Fruit fly (Drosophila melanogaster) whole organism, larva: Measurements from ENCODE around the gene CG15059.

ENCODE experiments used
- noc ChIP-seq: fragments of 200-800 bp; sonication (Bioruptor generic); optimal IDR thresholded peaks from 3 replicates; lab custom pipeline; 2019; ENCODE audit warnings: missing biosample characterization, mild to moderate bottlenecking, missing genetic modification characterization, moderate library complexity

CG15059 gene

dm6 chrX:18259417-18259816 lies at the start of gene CG15059:
Gene CG15059, minus strand, starts transcription at chrX:18259517.
- TF ChIP-seq noc (tag; lab: Kevin White, UChicago): no peak

DNA sequence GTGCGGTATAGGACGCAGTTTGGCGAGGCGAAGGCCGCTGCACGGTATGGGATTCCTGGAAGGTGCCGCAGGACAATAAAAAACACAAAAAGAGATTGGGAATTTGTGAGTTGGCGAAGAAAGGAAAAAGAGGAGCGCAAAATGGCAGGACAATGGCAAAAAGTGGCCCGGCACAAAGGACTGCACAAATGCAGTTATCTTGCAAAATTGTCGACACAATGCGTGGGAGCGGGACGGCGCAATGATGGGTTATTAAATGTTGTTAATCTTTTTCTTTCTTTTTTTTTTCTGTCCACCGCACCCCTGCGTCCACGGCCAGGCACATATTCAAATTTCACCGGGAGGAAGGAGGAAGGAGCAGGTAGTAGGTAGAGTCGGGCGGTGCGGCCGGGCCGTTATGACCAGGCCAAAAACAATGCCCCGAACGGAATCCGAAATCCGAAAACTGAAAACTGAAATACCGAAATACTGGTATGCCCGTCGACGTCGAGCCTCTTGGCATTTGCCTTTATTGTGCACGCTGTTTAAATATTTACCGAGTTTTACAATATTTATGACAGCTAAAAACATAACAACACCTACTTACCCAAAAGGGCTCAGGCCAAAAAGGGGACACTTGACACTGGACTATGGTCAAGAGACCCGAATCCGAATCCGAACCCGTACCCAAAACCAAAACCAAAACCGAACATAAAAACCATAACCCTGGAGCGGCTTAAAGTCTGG lies 44.4 kb upstream of the CG15059 start:
- no peak for TF ChIP-seq noc (tag; lab: Kevin White, UChicago)

DNA sequence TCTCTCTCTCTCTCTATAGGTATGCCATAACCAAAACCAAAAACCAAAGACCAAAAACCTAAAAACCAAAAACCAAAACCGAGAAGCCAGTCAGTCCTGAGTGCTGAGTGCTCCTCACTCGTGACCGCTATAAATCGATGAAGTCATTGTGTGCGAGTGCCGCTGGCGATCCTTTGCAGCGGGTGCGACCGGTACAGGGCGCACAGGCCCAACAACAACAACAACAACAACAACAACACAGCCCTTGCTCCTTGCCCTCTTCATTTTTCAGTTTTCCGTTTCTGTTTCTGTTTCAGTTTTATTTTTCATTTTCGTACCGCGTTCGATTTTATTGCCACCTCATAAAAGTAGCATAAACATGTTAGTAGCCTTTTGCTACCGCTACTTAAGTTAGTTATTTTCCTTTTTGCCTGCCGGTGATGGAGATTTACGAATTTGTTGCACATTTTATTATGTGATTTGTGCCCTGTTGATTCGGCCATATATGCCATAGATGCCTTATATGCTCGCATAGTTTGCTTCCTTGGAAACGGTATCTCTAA lies 41.5 kb upstream of the CG15059 start:
- no peak for TF ChIP-seq noc (tag; lab: Kevin White, UChicago)

DNA sequence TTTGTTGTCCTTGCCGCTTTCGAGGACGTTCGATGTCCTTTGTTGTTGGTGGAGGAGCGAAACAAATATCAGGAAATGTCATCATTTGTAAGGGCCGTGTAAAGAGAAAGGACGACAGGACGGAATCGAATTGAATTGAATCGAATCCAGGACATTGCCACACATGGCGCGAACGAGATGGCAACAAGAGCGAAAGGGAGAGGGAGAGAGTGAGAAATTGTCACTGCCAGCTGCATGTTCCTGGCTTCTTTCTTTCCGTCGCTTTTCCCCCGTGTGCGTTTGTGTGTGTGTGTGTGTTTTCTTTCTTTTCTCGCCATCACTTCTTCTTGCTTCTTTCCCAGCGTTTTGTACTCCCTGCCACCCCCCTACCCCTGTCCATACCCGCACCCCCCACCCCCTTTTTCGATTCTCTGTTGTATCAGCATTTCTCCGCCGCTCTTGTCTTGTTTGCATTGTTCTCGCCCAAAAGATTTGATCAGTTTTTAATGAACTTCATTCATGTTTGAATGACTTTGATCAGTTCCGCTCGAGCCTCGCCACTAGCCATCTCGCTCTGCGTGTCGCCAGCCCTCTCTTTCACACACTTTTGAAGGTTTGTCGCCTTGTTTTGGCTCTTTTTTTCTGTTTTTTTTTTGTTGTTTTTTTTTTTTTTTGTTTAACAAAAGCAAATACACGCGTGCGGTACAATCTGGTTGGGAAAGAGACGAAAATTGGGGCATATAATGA lies 38.8 kb upstream of the CG15059 start:
- TF ChIP-seq noc (tag; lab: Kevin White, UChicago): no peak

dm6 chrX:18294031-18294430 lies 34.7 kb upstream of the CG15059 start:
- TF ChIP-seq noc (tag; lab: Kevin White, UChicago): peak; percentile 29

DNA sequence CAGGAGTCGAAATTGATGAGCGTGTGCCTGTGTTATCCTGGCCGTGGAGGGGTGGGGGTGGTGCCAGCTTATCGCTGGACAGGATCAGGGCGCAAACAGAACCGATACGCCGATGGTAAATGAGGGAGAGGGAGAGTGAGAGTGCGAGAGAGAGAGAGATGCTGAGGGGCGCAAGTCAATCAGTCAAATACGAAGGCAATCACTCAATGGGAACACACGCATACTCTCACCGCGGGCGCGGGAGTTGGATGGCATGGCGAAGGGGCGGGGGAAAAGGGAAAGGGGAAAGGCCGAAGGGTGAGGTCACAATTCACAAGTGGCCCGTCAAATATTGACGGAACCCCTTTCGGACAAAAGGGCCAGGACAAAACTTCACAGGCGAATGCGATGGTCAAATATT lies 29.3 kb upstream of the CG15059 start:
- TF ChIP-seq noc (tag; lab: Kevin White, UChicago): no peak

dm6 chrX:18287587-18287986 lies 28.3 kb upstream of the CG15059 start:
- TF ChIP-seq noc (tag; lab: Kevin White, UChicago): no peak

- TF ChIP-seq noc (tag; lab: Kevin White, UChicago): no peak
These were observed 25.9 kb upstream of the CG15059 start for dm6 chrX:18285215-18285614.

dm6 chrX:18282381-18282813 lies 23.1 kb upstream of the CG15059 start:
- TF ChIP-seq noc (tag; lab: Kevin White, UChicago): peak; percentile 20

- TF ChIP-seq noc (tag; lab: Kevin White, UChicago): no peak
These were observed 19.4 kb upstream of the CG15059 start for dm6 chrX:18278706-18279105.

DNA sequence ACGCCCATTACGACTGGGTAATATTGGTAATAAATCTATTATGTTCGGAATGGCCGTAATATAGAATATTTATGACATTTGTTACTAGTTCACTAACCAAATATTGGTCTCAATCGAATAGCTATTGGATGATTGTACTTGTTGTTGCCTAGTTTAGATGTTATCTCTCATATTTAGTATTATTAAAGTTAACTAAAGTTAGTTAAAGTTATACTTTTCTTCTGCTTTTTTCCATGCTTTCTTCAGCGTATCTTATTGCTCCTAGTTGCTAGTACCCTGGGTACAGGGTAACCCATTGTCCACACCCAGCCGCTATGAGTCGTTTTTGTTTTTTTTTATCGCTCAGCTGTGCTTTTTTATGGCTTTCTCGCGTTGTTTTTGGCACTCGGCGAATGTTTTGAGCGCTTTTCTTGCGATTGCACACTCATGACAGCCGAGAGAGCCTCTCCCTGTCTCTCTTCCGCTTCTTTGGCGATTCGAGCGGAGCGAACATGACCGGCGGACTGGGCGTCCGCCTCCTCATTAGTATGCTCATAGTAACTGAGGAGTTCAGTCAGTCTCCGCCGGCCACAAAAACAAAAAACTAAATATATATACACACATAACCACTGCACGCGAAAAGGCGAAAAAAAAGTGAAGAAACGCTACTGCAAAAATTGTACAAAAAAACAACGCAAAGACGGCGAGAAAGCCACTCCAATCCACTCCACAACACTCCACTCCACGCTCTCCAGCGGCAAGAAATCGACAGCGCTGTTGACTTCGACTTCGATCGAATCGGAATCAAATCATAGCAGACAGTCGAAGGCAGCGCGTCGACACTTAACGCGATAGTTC lies 17.4 kb upstream of the CG15059 start, which contains the start of gene upd3:
upd3 (plus strand) TSS at position 749 of the 837 bp plus-strand sequence.
- TF ChIP-seq noc (tag; lab: Kevin White, UChicago): no peak

DNA sequence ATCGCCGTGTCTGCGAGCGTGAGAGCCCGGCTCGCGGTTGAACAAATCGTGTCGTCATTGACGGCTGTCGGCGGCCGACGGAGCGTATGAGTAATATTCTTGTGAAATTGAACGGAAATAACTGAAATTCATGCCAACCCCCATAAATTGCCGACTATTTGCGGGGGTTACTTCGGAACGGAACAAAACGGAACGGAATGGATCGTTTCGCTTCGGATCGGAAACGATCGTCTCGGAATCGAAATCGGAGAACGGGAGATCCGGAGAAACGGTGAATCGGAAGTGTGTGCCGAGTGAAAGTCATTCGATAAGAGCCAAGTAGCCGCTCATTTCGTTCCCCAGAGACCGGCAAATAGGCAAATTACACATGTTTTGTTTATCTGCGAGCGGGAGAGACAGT lies 16.6 kb upstream of the CG15059 start:
- TF ChIP-seq noc (tag; lab: Kevin White, UChicago): no peak

DNA sequence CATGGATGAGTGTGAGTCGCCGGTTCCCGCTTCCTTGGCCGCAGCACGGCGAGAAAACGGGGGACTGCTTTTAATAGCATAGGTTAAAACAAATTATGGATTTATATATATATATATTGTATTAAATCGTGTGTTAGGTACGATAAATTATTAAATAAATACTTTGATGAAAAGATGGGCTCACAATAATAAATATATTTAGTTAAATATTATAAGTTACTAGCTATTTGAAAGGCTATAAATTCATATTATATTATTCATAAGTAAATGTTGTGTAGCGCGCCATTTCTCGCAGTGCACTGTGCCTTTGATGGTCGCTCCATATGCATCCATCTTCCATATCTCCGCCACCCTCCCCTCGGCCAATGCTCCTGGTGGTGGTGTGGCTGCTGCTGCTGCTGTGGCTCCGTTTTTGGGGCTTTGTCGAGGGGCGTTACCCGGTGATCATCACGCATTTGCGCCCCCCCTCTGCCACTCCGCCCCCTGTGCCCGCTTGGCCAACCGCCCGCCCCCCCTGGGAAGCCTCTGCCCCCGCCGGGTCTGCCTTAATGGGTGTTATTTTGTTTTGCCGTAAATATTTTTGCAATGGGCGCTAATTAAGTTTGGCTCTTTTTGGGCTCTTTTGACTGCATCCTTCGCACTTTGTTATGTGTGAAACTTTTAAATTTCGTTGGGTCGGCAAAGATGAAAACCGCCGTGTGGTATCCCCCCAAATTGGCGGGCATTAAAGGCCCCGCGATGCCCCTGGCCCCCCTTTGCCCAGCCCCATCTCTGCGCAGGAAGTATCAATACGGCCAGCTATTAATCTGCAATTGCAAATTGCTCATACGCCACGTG lies 14.1 kb upstream of the CG15059 start:
- TF ChIP-seq noc (tag; lab: Kevin White, UChicago): no peak

dm6 chrX:18272422-18272821 lies 13.1 kb upstream of the CG15059 start:
- no peak for TF ChIP-seq noc (tag; lab: Kevin White, UChicago)

dm6 chrX:18266846-18267245 lies 7.5 kb upstream of the CG15059 start:
- TF ChIP-seq noc (tag; lab: Kevin White, UChicago): no peak
